Fruit fly (Drosophila melanogaster) whole organism, embryonic: Measurements from ENCODE around the gene CG7627.

Experiments used
- Adf1 ChIP-seq: fragments of 200-800 bp; sonication (Bioruptor generic); IDR thresholded peaks from 2 replicates; pipeline ENCODE4 v1.3.6; 2022; ENCODE audit warnings: missing biosample characterization, missing genetic modification characterization
- Asciz ChIP-seq: fragments of 200-800 bp; sonication (Bioruptor generic); optimal IDR thresholded peaks from 2 replicates; lab custom pipeline; 2017; ENCODE audit warnings: missing biosample characterization, mild to moderate bottlenecking, missing genetic modification characterization, missing genetic modification reagents
- CG10321 ChIP-seq: fragments of 200-800 bp; sonication (Bioruptor generic); IDR thresholded peaks from 2 replicates; pipeline ENCODE4 v1.3.6; 2022; ENCODE audit warnings: missing biosample characterization, missing genetic modification characterization
- CG10543 ChIP-seq: fragments of 200-800 bp; sonication (Bioruptor generic); optimal IDR thresholded peaks from 3 replicates; lab custom pipeline; 2017; ENCODE audit warnings: missing biosample characterization, mild to moderate bottlenecking, missing genetic modification characterization, moderate library complexity
- CG11723 ChIP-seq: fragments of 200-800 bp; sonication (Bioruptor generic); optimal IDR thresholded peaks from 2 replicates; lab custom pipeline; 2017; ENCODE audit warnings: missing biosample characterization, mild to moderate bottlenecking, missing genetic modification characterization
- CG12104 ChIP-seq: fragments of 200-800 bp; sonication (Bioruptor generic); optimal IDR thresholded peaks from 3 replicates; lab custom pipeline; 2016; ENCODE audit warnings: missing biosample characterization, missing genetic modification characterization
- CG12155 ChIP-seq: fragments of 200-800 bp; sonication (Bioruptor generic); optimal IDR thresholded peaks from 3 replicates; lab custom pipeline; 2016; ENCODE audit warnings: missing biosample characterization, missing genetic modification characterization
- CG12219 ChIP-seq: fragments of 200-800 bp; sonication (Bioruptor generic); optimal IDR thresholded peaks from 3 replicates; lab custom pipeline; 2018; ENCODE audit warnings: missing biosample characterization, mild to moderate bottlenecking, missing genetic modification characterization
- CG12236 ChIP-seq: fragments of 200-800 bp; sonication (Bioruptor generic); optimal IDR thresholded peaks from 2 replicates; lab custom pipeline; 2016; ENCODE audit warnings: missing biosample characterization, missing genetic modification characterization
- CG1233 ChIP-seq: fragments of 200-800 bp; sonication (Bioruptor generic); optimal IDR thresholded peaks from 4 replicates; lab custom pipeline; 2018; ENCODE audit warnings: missing biosample characterization, mild to moderate bottlenecking, missing genetic modification characterization
- CG1529 ChIP-seq: fragments of 200-800 bp; sonication (Bioruptor generic); optimal IDR thresholded peaks from 3 replicates; lab custom pipeline; 2018; ENCODE audit warnings: missing biosample characterization, missing genetic modification characterization
- CG1792 ChIP-seq: fragments of 200-800 bp; sonication (Bioruptor generic); optimal IDR thresholded peaks from 2 replicates; lab custom pipeline; 2016; ENCODE audit warnings: missing biosample characterization, missing genetic modification characterization
- CG18599 ChIP-seq: fragments of 200-800 bp; sonication (Bioruptor generic); optimal IDR thresholded peaks from 3 replicates; lab custom pipeline; 2017; ENCODE audit warnings: missing biosample characterization, missing genetic modification characterization, mild to moderate bottlenecking, moderate library complexity, missing genetic modification reagents
- CG2129 ChIP-seq: fragments of 200-800 bp; sonication (Bioruptor generic); IDR thresholded peaks from 2 replicates; pipeline ENCODE4 v1.3.6; 2022; ENCODE audit warnings: missing biosample characterization, missing genetic modification characterization; ENCODE audit not compliant: partially characterized antibody
- CG2712 ChIP-seq: fragments of 200-800 bp; optimal IDR thresholded peaks from 3 replicates; lab custom pipeline; 2019; ENCODE audit warnings: missing biosample characterization, mild to moderate bottlenecking, missing genetic modification characterization, moderate library complexity
- CG4328 ChIP-seq: fragments of 200-800 bp; sonication (Bioruptor generic); optimal IDR thresholded peaks from 3 replicates; lab custom pipeline; 2017; ENCODE audit warnings: missing biosample characterization, missing genetic modification reagents, missing genetic modification characterization
- CG6813 ChIP-seq: fragments of 200-800 bp; sonication (Bioruptor generic); optimal IDR thresholded peaks from 2 replicates; lab custom pipeline; 2017; ENCODE audit warnings: missing biosample characterization, missing genetic modification characterization, mild to moderate bottlenecking, moderate library complexity, missing genetic modification reagents
- CG7372 ChIP-seq: fragments of 200-800 bp; sonication (Bioruptor generic); IDR thresholded peaks from 2 replicates; pipeline ENCODE4 v1.3.6; 2022; ENCODE audit warnings: missing biosample characterization, missing genetic modification characterization
- CG7556 ChIP-seq: fragments of 200-800 bp; sonication (Bioruptor generic); optimal IDR thresholded peaks from 2 replicates; lab custom pipeline; 2017; ENCODE audit warnings: missing biosample characterization, mild to moderate bottlenecking, missing genetic modification characterization
- CG8281 ChIP-seq: fragments of 200-800 bp; sonication (Bioruptor generic); optimal IDR thresholded peaks from 2 replicates; lab custom pipeline; 2018; ENCODE audit warnings: missing biosample characterization, mild to moderate bottlenecking, missing genetic modification characterization, moderate library complexity
- CrebB ChIP-seq: fragments of 200-800 bp; sonication (Bioruptor generic); optimal IDR thresholded peaks from 3 replicates; lab custom pipeline; 2018; ENCODE audit warnings: missing biosample characterization, mild to moderate bottlenecking, missing genetic modification characterization
- MTF-1 ChIP-seq: fragments of 200-800 bp; sonication (Bioruptor generic); optimal IDR thresholded peaks from 2 replicates; lab custom pipeline; 2018; ENCODE audit warnings: missing biosample characterization, mild to moderate bottlenecking, missing genetic modification characterization, borderline replicate concordance
- Mad ChIP-seq: fragments of 200-800 bp; sonication (Bioruptor generic); optimal IDR thresholded peaks from 2 replicates; lab custom pipeline; 2016; ENCODE audit warnings: missing biosample characterization, missing genetic modification characterization
- Mes4 ChIP-seq: fragments of 200-800 bp; sonication (Bioruptor generic); optimal IDR thresholded peaks from 2 replicates; lab custom pipeline; 2016; ENCODE audit warnings: missing biosample characterization, missing genetic modification characterization
- NfI ChIP-seq: fragments of 200-800 bp; sonication (Bioruptor generic); optimal IDR thresholded peaks from 3 replicates; lab custom pipeline; 2018; ENCODE audit warnings: missing biosample characterization, mild to moderate bottlenecking, missing genetic modification characterization, moderate library complexity
- Sry-β ChIP-seq: fragments of 200-800 bp; sonication (Bioruptor generic); optimal IDR thresholded peaks from 2 replicates; lab custom pipeline; 2018; ENCODE audit warnings: missing biosample characterization, mild to moderate bottlenecking, missing genetic modification characterization, moderate library complexity
- Sry-δ ChIP-seq: fragments of 200-800 bp; sonication (Bioruptor generic); optimal IDR thresholded peaks from 2 replicates; lab custom pipeline; 2016; ENCODE audit warnings: missing biosample characterization, missing genetic modification characterization
- Trl ChIP-seq, 3 experiments: fragments of >200 bp in 2 of 3; fragments of 200-800 bp in 1 of 3; sonication (Bioruptor generic) in 1 of 3; optimal IDR thresholded peaks; 2 replicates in 1 of 3; 3 replicates in 2 of 3; lab custom pipeline; 2016 to 2017; ENCODE audit warnings: missing biosample characterization in 1 of 3, missing genetic modification characterization in 1 of 3
- Vsx1 ChIP-seq: fragments of 200-800 bp; sonication (Bioruptor generic); optimal IDR thresholded peaks from 2 replicates; lab custom pipeline; 2017; ENCODE audit warnings: missing biosample characterization, mild to moderate bottlenecking, missing genetic modification characterization, missing genetic modification reagents
- ato ChIP-seq: fragments of 200-800 bp; sonication (Bioruptor generic); IDR thresholded peaks from 2 replicates; pipeline ENCODE4 v1.3.6; 2022; ENCODE audit warnings: missing biosample characterization, missing genetic modification characterization; ENCODE audit not compliant: partially characterized antibody
- bab2 ChIP-seq: fragments of 200-800 bp; sonication (Bioruptor generic); optimal IDR thresholded peaks from 2 replicates; lab custom pipeline; 2016; ENCODE audit warnings: missing biosample characterization, missing genetic modification characterization
- chm ChIP-seq: fragments of 200-800 bp; sonication (Bioruptor generic); IDR thresholded peaks from 2 replicates; pipeline ENCODE4 v1.3.6; 2022; ENCODE audit warnings: missing biosample characterization, missing genetic modification characterization
- crp ChIP-seq, 2 experiments: fragments of 200-800 bp; sonication (Bioruptor generic); optimal IDR thresholded peaks; 2 replicates in 1 of 2; 3 replicates in 1 of 2; lab custom pipeline; 2017; ENCODE audit warnings: missing biosample characterization in 2 of 2, missing genetic modification characterization in 2 of 2, mild to moderate bottlenecking in 1 of 2, moderate library complexity in 1 of 2
- dati ChIP-seq: fragments of 200-800 bp; sonication (Bioruptor generic); IDR thresholded peaks from 2 replicates; pipeline ENCODE4 v1.3.6; 2022; ENCODE audit warnings: missing biosample characterization, missing genetic modification characterization
- ewg ChIP-seq: fragments of 200-800 bp; sonication (Bioruptor generic); optimal IDR thresholded peaks from 3 replicates; lab custom pipeline; 2017; ENCODE audit warnings: mild to moderate bottlenecking, missing biosample characterization, missing genetic modification reagents, missing genetic modification characterization
- gsb-n ChIP-seq: fragments of 200-800 bp; sonication (Bioruptor generic); optimal IDR thresholded peaks from 3 replicates; lab custom pipeline; 2018; ENCODE audit warnings: missing biosample characterization, mild to moderate bottlenecking, missing genetic modification characterization
- insv ChIP-seq, 2 experiments: fragments of 200-800 bp; sonication (Bioruptor generic); optimal IDR thresholded peaks; 3 replicates each; lab custom pipeline; 2016 to 2018; ENCODE audit warnings: missing biosample characterization in 2 of 2, missing genetic modification characterization in 2 of 2
- nau ChIP-seq: fragments of 200-800 bp; sonication (Bioruptor generic); optimal IDR thresholded peaks from 3 replicates; lab custom pipeline; 2017; ENCODE audit warnings: missing biosample characterization, mild to moderate bottlenecking, missing genetic modification characterization, missing genetic modification reagents
- nerfin-2 ChIP-seq: fragments of 200-800 bp; sonication (Bioruptor generic); IDR thresholded peaks from 2 replicates; pipeline ENCODE4 v1.3.6; 2022; ENCODE audit warnings: missing biosample characterization, missing genetic modification characterization; ENCODE audit not compliant: partially characterized antibody
- nmo ChIP-seq: fragments of 200-800 bp; sonication (Bioruptor generic); optimal IDR thresholded peaks from 2 replicates; lab custom pipeline; 2018; ENCODE audit warnings: missing biosample characterization, mild to moderate bottlenecking, missing genetic modification characterization, moderate library complexity
- org-1 ChIP-seq: fragments of 200-800 bp; sonication (Bioruptor generic); optimal IDR thresholded peaks from 2 replicates; lab custom pipeline; 2017; ENCODE audit warnings: missing biosample characterization, missing genetic modification characterization
- pfk ChIP-seq: fragments of 200-800 bp; sonication (Bioruptor generic); optimal IDR thresholded peaks from 2 replicates; lab custom pipeline; 2018; ENCODE audit warnings: missing biosample characterization, mild to moderate bottlenecking, missing genetic modification characterization, moderate library complexity
- scrt ChIP-seq: fragments of 200-800 bp; sonication (Bioruptor generic); optimal IDR thresholded peaks from 2 replicates; lab custom pipeline; 2018; ENCODE audit warnings: missing biosample characterization, mild to moderate bottlenecking, missing genetic modification characterization, moderate library complexity
- sima ChIP-seq: fragments of 200-800 bp; sonication (Bioruptor generic); optimal IDR thresholded peaks from 2 replicates; lab custom pipeline; 2016; ENCODE audit warnings: missing biosample characterization, missing genetic modification characterization
- unc-4 ChIP-seq: fragments of 200-800 bp; sonication (Bioruptor generic); IDR thresholded peaks from 2 replicates; pipeline ENCODE4 v1.3.6; 2022; ENCODE audit warnings: missing biosample characterization, missing genetic modification characterization; ENCODE audit not compliant: partially characterized antibody
- wdn ChIP-seq: fragments of 200-800 bp; sonication (Bioruptor generic); IDR thresholded peaks from 2 replicates; pipeline ENCODE4 v1.3.6; 2022; ENCODE audit warnings: missing biosample characterization, missing genetic modification characterization
- z ChIP-seq: fragments of 200-800 bp; sonication (Bioruptor generic); IDR thresholded peaks from 3 replicates; pipeline ENCODE4 v1.3.6; 2022; ENCODE audit warnings: missing biosample characterization, missing genetic modification characterization

CG7627 gene

dm6 chr2L:8325150-8325549 lies 37.1 kb downstream of the CG7627 start, which contains the start of gene CG7781 (continued):
- no peak for TF ChIP-seq sima (GFP tag; lab: Kevin White, UChicago)
- no peak for TF ChIP-seq nerfin-2
- TF ChIP-seq CG8281 (tag; lab: Kevin White, UChicago), result no peak
- TF ChIP-seq CG10543 (GFP tag; lab: Kevin White, UChicago), result no peak
- no peak for TF ChIP-seq CG11723 (GFP tag; lab: Kevin White, UChicago)
- TF ChIP-seq Sry-δ, result no peak
- TF ChIP-seq org-1, result no peak
- TF ChIP-seq CG2712 (tag; lab: Kevin White, UChicago), result no peak
- TF ChIP-seq Asciz, result no peak
- TF ChIP-seq scrt (GFP tag; lab: Kevin White, UChicago), result no peak
- TF ChIP-seq CG2129 (GFP tag; lab: Robert Waterston, UW), result no peak
- TF ChIP-seq z (GFP tag; lab: Robert Waterston, UW), result peak; percentile 76
- no peak for TF ChIP-seq CG12236
- no peak for TF ChIP-seq nmo
- no peak for TF ChIP-seq Vsx1 (GFP tag; lab: Kevin White, UChicago)
- peak in 1 of 2 experiments; percentile 9 for TF ChIP-seq Trl (optimal IDR thresholded peaks at IDR 0.05; lab: Kevin White, UChicago)
- no peak for TF ChIP-seq Trl (GFP tag; optimal IDR thresholded peaks at IDR 0.05; lab: Kevin White, UChicago)
- no peak for TF ChIP-seq CG1529 (GFP tag; lab: Kevin White, UChicago)
- TF ChIP-seq pfk (GFP tag; lab: Kevin White, UChicago), result no peak
- TF ChIP-seq wdn (GFP tag; lab: Robert Waterston, UW), result 0 out of 2 replicates have a peak, but pooled peaks have one; percentile 11
- TF ChIP-seq CG18599 (GFP tag; lab: Kevin White, UChicago), result peak; percentile 7
- TF ChIP-seq CG7372 (GFP tag; lab: Robert Waterston, UW), result 0 out of 2 replicates have a peak, but pooled peaks have one; percentile 40
- peak; percentile 5 for TF ChIP-seq ewg (GFP tag; lab: Kevin White, UChicago)
- no peak for TF ChIP-seq CG7556 (GFP tag; lab: Kevin White, UChicago)
- no peak for TF ChIP-seq CG1233 (GFP tag; lab: Kevin White, UChicago)

- TF ChIP-seq MTF-1 (GFP tag; lab: Kevin White, UChicago) (peak; percentile 85), unc-4 (GFP tag; lab: Robert Waterston, UW) (peak; percentile 59; the same call in 1 of the 2 replicates), org-1 (peak; percentile 8), CG1792 (GFP tag; lab: Kevin White, UChicago) (peak; percentile 51), CG11723 (GFP tag; lab: Kevin White, UChicago) (peak; percentile 32), bab2 (GFP tag; lab: Kevin White, UChicago) (peak; percentile 45), crp (GFP tag; optimal IDR thresholded peaks at IDR 0.05; lab: Kevin White, UChicago) (peak in 1 of 2 experiments; percentile 47), Sry-β (no peak), Mes4 (GFP tag; lab: Kevin White, UChicago) (peak; percentile 6), CG12155 (GFP tag; lab: Kevin White, UChicago) (peak; percentile 42), ato (GFP tag; lab: Robert Waterston, UW) (peak; percentile 56; the same call in 1 of the 2 replicates), CG12104 (GFP tag; lab: Kevin White, UChicago) (peak; percentile 68), chm (GFP tag; lab: Robert Waterston, UW) (peak; percentile 56), Adf1 (no peak), CG6813 (GFP tag; lab: Kevin White, UChicago) (peak; percentile 63), nau (GFP tag; lab: Kevin White, UChicago) (no peak), gsb-n (tag; lab: Kevin White, UChicago) (peak; percentile 23), NfI (peak; percentile 64), CG4328 (GFP tag; lab: Kevin White, UChicago) (peak; percentile 66), dati (GFP tag; lab: Robert Waterston, UW) (0 out of 2 replicates have a peak, but pooled peaks have one; percentile 14), insv (GFP tag; optimal IDR thresholded peaks at IDR 0.05; lab: Kevin White, UChicago) (peak in 1 of 2 experiments; percentile 58), CrebB (peak; percentile 73), CG10321 (GFP tag; lab: Robert Waterston, UW) (no peak), CG12219 (GFP tag; lab: Kevin White, UChicago) (peak; percentile 52), Mad (GFP tag; lab: Kevin White, UChicago) (peak; percentile 45)
Measured at dm6 chr2L:8319858-8320525, 42.3 kb downstream of the CG7627 start, which contains the start of the genes mtsh and strat. Gene mtsh (minus strand): TSS chr2L:8319908. Gene strat (plus strand): TSS chr2L:8320328.
